Fruit fly (Drosophila melanogaster): ENCODE measurements around the gene CG34447.

CG34447 gene

dm6 chr2L:2380805-2381204 is 39.0 kb downstream of the CG34447 start, which contains the start of gene Eogt (continued):
- TF ChIP-seq pnt (GFP tag; optimal IDR thresholded peaks at IDR 0.05) (peak; percentile 68), inv (GFP tag; IDR thresholded peaks at IDR 0.05; ENCODE audit: partially characterized antibody) (no peak), gro (GFP tag; optimal IDR thresholded peaks at IDR 0.05) (peak; percentile 27), CG6813 (GFP tag; optimal IDR thresholded peaks at IDR 0.05) (peak; percentile 76), CG9932 (GFP tag; IDR thresholded peaks at IDR 0.05) (peak; percentile 95), knrl (GFP tag; IDR thresholded peaks at IDR 0.05; ENCODE audit: partially characterized antibody) (peak; percentile 25; the same call in 1 of the 3 replicates), CG18011 (GFP tag; optimal IDR thresholded peaks at IDR 0.05) (peak; percentile 86), tna (GFP tag; IDR thresholded peaks at IDR 0.05; ENCODE audit: partially characterized antibody) (no peak), Sin3A (optimal IDR thresholded peaks at IDR 0.05) (peak; percentile 31), Dref (GFP tag; IDR thresholded peaks at IDR 0.05) (peak; percentile 39), nau (GFP tag; optimal IDR thresholded peaks at IDR 0.05) (no peak), slbo (GFP tag; IDR thresholded peaks at IDR 0.05) (peak; percentile 98), CoRest (tag; optimal IDR thresholded peaks at IDR 0.05) (peak; percentile 97), CG16779 (GFP tag; IDR thresholded peaks at IDR 0.05) (peak; percentile 84), Kr (GFP tag; optimal IDR thresholded peaks at IDR 0.05) (no peak), wek (GFP tag; optimal IDR thresholded peaks at IDR 0.05) (peak; percentile 75), zen (tag; optimal IDR thresholded peaks at IDR 0.05) (peak; percentile 96), NC2α (GFP tag; optimal IDR thresholded peaks at IDR 0.05) (peak; percentile 36), CG34376 (GFP tag; optimal IDR thresholded peaks at IDR 0.05) (peak; percentile 56), CG7372 (GFP tag; IDR thresholded peaks at IDR 0.05) (peak; percentile 94), CG1647 (GFP tag; optimal IDR thresholded peaks at IDR 0.05) (peak; percentile 65), CG12236 (GFP tag; optimal IDR thresholded peaks at IDR 0.05) (peak; percentile 23), CG31365 (tag; optimal IDR thresholded peaks at IDR 0.05) (peak; percentile 49), cg (GFP tag; optimal IDR thresholded peaks at IDR 0.05) (no peak), CG4617 (GFP tag; optimal IDR thresholded peaks at IDR 0.05; ENCODE audit: borderline replicate concordance) (peak; percentile 92), CG8924 (tag; optimal IDR thresholded peaks at IDR 0.05) (peak; percentile 94), Ssrp (tag; optimal IDR thresholded peaks at IDR 0.05) (peak; percentile 96), btn (GFP tag; optimal IDR thresholded peaks at IDR 0.05) (no peak), CG5953 (GFP tag; IDR thresholded peaks at IDR 0.05) (peak; percentile 94), sug (tag; optimal IDR thresholded peaks at IDR 0.05) (peak; percentile 85), ERR (GFP tag; optimal IDR thresholded peaks at IDR 0.05) (no peak), CG7556 (GFP tag; optimal IDR thresholded peaks at IDR 0.05) (peak; percentile 89), CG7963 (GFP tag; IDR thresholded peaks at IDR 0.05; ENCODE audit: partially characterized antibody) (no peak), cas (GFP tag; IDR thresholded peaks at IDR 0.05) (peak; percentile 77; the same call in 1 of the 2 replicates), CG12299 (tag; optimal IDR thresholded peaks at IDR 0.05) (peak; percentile 88), CG8944 (GFP tag; optimal IDR thresholded peaks at IDR 0.05) (peak; percentile 68), CG1792 (GFP tag; optimal IDR thresholded peaks at IDR 0.05) (peak; percentile 27), CG3995 (GFP tag; optimal IDR thresholded peaks at IDR 0.05) (peak; percentile 26), fu2 (GFP tag; optimal IDR thresholded peaks at IDR 0.05) (peak; percentile 63), Taf1 (GFP tag; IDR thresholded peaks at IDR 0.05) (peak; percentile 89), pfk (GFP tag; optimal IDR thresholded peaks at IDR 0.05) (no peak), Mrtf (GFP tag; IDR thresholded peaks at IDR 0.05) (peak; percentile 91), Rfx (GFP tag; IDR thresholded peaks at IDR 0.05) (peak; percentile 97), Sry-δ (GFP tag; optimal IDR thresholded peaks at IDR 0.05) (peak; percentile 29), chm (GFP tag; IDR thresholded peaks at IDR 0.05) (peak; percentile 98), eve (GFP tag; optimal IDR thresholded peaks at IDR 0.05) (no peak), CG3281 (GFP tag; optimal IDR thresholded peaks at IDR 0.05) (peak; percentile 84), Gug (GFP tag; IDR thresholded peaks at IDR 0.05) (peak; percentile 93), CG15601 (tag; optimal IDR thresholded peaks at IDR 0.05) (peak; percentile 91), HLH3B (GFP tag; IDR thresholded peaks at IDR 0.05) (peak; percentile 96), z (GFP tag; IDR thresholded peaks at IDR 0.05) (peak; percentile 74; the same call in 2 of the 3 replicates)

All from whole organism, embryonic.